Fruit fly (Drosophila melanogaster): Measurements from ENCODE around the gene MTA1-like.
A peak's percentile ranks its signal among the peaks of the same experiment; 100 is the strongest.

MTA1-like gene

dm6 chr3R:5696384-5696783 lies 47.8 kb upstream of the MTA1-like start:
- peak; percentile 35 for TF ChIP-seq Hmr (GFP tag; optimal IDR thresholded peaks at IDR 0.05)
- TF ChIP-seq ci (GFP tag; IDR thresholded peaks at IDR 0.05): peak; percentile 67
- TF ChIP-seq CG13296 (GFP tag; optimal IDR thresholded peaks at IDR 0.05): peak; percentile 60
- TF ChIP-seq tap (tag; optimal IDR thresholded peaks at IDR 0.05): no peak
- 0 out of 2 replicates have a peak, but pooled peaks have one; percentile 20 for TF ChIP-seq CG4360 (GFP tag; IDR thresholded peaks at IDR 0.05)
- TF ChIP-seq lab (GFP tag; optimal IDR thresholded peaks at IDR 0.05): peak; percentile 71
- TF ChIP-seq CG32767 (GFP tag; IDR thresholded peaks at IDR 0.05): no peak
- TF ChIP-seq her (GFP tag; optimal IDR thresholded peaks at IDR 0.05): no peak
- peak; percentile 75 for TF ChIP-seq Fer1 (GFP tag; optimal IDR thresholded peaks at IDR 0.05)
- peak; percentile 25 for TF ChIP-seq HHEX (GFP tag; optimal IDR thresholded peaks at IDR 0.05)
- TF ChIP-seq pfk (GFP tag; optimal IDR thresholded peaks at IDR 0.05): peak; percentile 22
- TF ChIP-seq Sox100B (GFP tag; optimal IDR thresholded peaks at IDR 0.05): peak; percentile 3
- TF ChIP-seq bbx (GFP tag; IDR thresholded peaks at IDR 0.05; ENCODE audit: partially characterized antibody): no peak
- TF ChIP-seq salm (tag; optimal IDR thresholded peaks at IDR 0.05): no peak
- no peak for TF ChIP-seq CG8388 (GFP tag; optimal IDR thresholded peaks at IDR 0.05)
- peak; percentile 48 for TF ChIP-seq CG18599 (GFP tag; optimal IDR thresholded peaks at IDR 0.05)
- TF ChIP-seq bigmax (GFP tag; optimal IDR thresholded peaks at IDR 0.05): no peak
- peak; percentile 12 for TF ChIP-seq CG12071 (GFP tag; optimal IDR thresholded peaks at IDR 0.05)
- no peak for TF ChIP-seq CG6254 (GFP tag; optimal IDR thresholded peaks at IDR 0.05)
- TF ChIP-seq Rfx (GFP tag; IDR thresholded peaks at IDR 0.05): peak; percentile 41; the same call in 1 of the 2 replicates
- TF ChIP-seq phol (tag; optimal IDR thresholded peaks at IDR 0.05): peak; percentile 62
- TF ChIP-seq CG33557 (GFP tag; optimal IDR thresholded peaks at IDR 0.05): no peak
- peak; percentile 24 for TF ChIP-seq CG15514 (GFP tag; optimal IDR thresholded peaks at IDR 0.05)
- peak; percentile 65 for TF ChIP-seq Ets97D (GFP tag; optimal IDR thresholded peaks at IDR 0.05)
- peak; percentile 3 for TF ChIP-seq CG17385 (GFP tag; optimal IDR thresholded peaks at IDR 0.05)
- TF ChIP-seq Stat92E (GFP tag; optimal IDR thresholded peaks at IDR 0.05): no peak
- TF ChIP-seq CG32772 (GFP tag; IDR thresholded peaks at IDR 0.05): no peak
- TF ChIP-seq CG10543 (GFP tag; optimal IDR thresholded peaks at IDR 0.05): peak; percentile 13
- peak; percentile 37 for TF ChIP-seq caup (GFP tag; optimal IDR thresholded peaks at IDR 0.05; ENCODE audit: severe bottlenecking)
- no peak for TF ChIP-seq shn (GFP tag; optimal IDR thresholded peaks at IDR 0.05)
- TF ChIP-seq lov (optimal IDR thresholded peaks at IDR 0.05): no peak
- 0 out of 3 replicates have a peak, but pooled peaks have one; percentile 41 for TF ChIP-seq lov (GFP tag; IDR thresholded peaks at IDR 0.05)
- 0 out of 4 replicates have a peak, but pooled peaks have one; percentile 19 for TF ChIP-seq chinmo (GFP tag; IDR thresholded peaks at IDR 0.05; ENCODE audit: partially characterized antibody)
- TF ChIP-seq abd-A (tag; optimal IDR thresholded peaks at IDR 0.05): peak; percentile 61
- no peak for TF ChIP-seq ab (GFP tag; optimal IDR thresholded peaks at IDR 0.05)
- no peak for TF ChIP-seq CG31365 (tag; optimal IDR thresholded peaks at IDR 0.05)
- peak; percentile 43 for TF ChIP-seq CG6765 (GFP tag; optimal IDR thresholded peaks at IDR 0.05)
- peak; percentile 6 for TF ChIP-seq Meics (GFP tag; optimal IDR thresholded peaks at IDR 0.05)
- no peak for TF ChIP-seq corto (GFP tag; optimal IDR thresholded peaks at IDR 0.05)
- TF ChIP-seq CG10274 (GFP tag; optimal IDR thresholded peaks at IDR 0.05): no peak
- TF ChIP-seq BtbVII (GFP tag; optimal IDR thresholded peaks at IDR 0.05): peak; percentile 1
- TF ChIP-seq CG4707 (GFP tag; optimal IDR thresholded peaks at IDR 0.05): no peak
- TF ChIP-seq MBD-R2 (GFP tag; IDR thresholded peaks at IDR 0.05): no peak
- peak; percentile 25 for TF ChIP-seq Deaf1 (tag; optimal IDR thresholded peaks at IDR 0.05)
- no peak for TF ChIP-seq Sry-β (GFP tag; optimal IDR thresholded peaks at IDR 0.05)
- no peak for TF ChIP-seq ems (GFP tag; optimal IDR thresholded peaks at IDR 0.05)
- 0 out of 2 replicates have a peak, but pooled peaks have one; percentile 43 for TF ChIP-seq ara (GFP tag; IDR thresholded peaks at IDR 0.05)
- TF ChIP-seq onecut (GFP tag; IDR thresholded peaks at IDR 0.05): 0 out of 2 replicates have a peak, but pooled peaks have one; percentile 12
- peak; percentile 57 for TF ChIP-seq CG34376 (GFP tag; optimal IDR thresholded peaks at IDR 0.05)
